Worm (Caenorhabditis elegans): ENCODE data around the gene C36A4.11.
A peak's percentile ranks its signal among the peaks of the same experiment; 100 is the strongest.

- TF ChIP-seq madf-9 (GFP tag; conservative IDR thresholded peaks at IDR 0.05) = peak; percentile 35; the same call in 1 of the 2 replicates
- no peak for TF ChIP-seq daf-8 (GFP tag; IDR thresholded peaks at IDR 0.05)
- TF ChIP-seq skn-1 (tag; optimal IDR thresholded peaks at IDR 0.05) = no peak
- no peak for TF ChIP-seq spr-1 (tag; optimal IDR thresholded peaks at IDR 0.05)
- no peak for TF ChIP-seq fkh-10 (GFP tag; optimal IDR thresholded peaks at IDR 0.05)
Measured at ce11 chrIII:3869292-3869781, 29.0 kb downstream of the C36A4.11 start.

All from whole organism, L4 larva.